Fruit fly (Drosophila melanogaster) whole organism, embryonic: ENCODE results near the gene CG46059.

ENCODE experiments used
- Ada2b ChIP-seq: fragments of 200-800 bp; sonication (Bioruptor generic); IDR thresholded peaks from 2 replicates; pipeline ENCODE4 v1.3.6; 2022; ENCODE audit warnings: missing biosample characterization, missing genetic modification characterization
- Aef1 ChIP-seq: fragments of 200-800 bp; sonication (Bioruptor generic); IDR thresholded peaks from 3 replicates; pipeline ENCODE4 v1.3.6; 2022; ENCODE audit warnings: missing biosample characterization, missing genetic modification characterization
- B-H1 ChIP-seq: fragments of 200-800 bp; sonication (Bioruptor generic); IDR thresholded peaks from 3 replicates; pipeline ENCODE4 v1.3.6; 2022; ENCODE audit warnings: missing biosample characterization, missing genetic modification characterization
- C15 ChIP-seq: fragments of 200-800 bp; sonication (Bioruptor generic); IDR thresholded peaks from 3 replicates; pipeline ENCODE4 v1.3.6; 2022; ENCODE audit warnings: missing biosample characterization, missing genetic modification characterization
- CG10274 ChIP-seq: fragments of 200-800 bp; sonication (Bioruptor generic); optimal IDR thresholded peaks from 3 replicates; lab custom pipeline; 2017; ENCODE audit warnings: missing biosample characterization, mild to moderate bottlenecking, missing genetic modification characterization
- CG10366 ChIP-seq: fragments of 200-800 bp; sonication (Bioruptor generic); IDR thresholded peaks from 2 replicates; pipeline ENCODE4 v1.3.6; 2022; ENCODE audit warnings: missing biosample characterization, missing genetic modification characterization
- CG10959 ChIP-seq: fragments of 200-800 bp; sonication (Bioruptor generic); IDR thresholded peaks from 2 replicates; pipeline ENCODE4 v1.3.6; 2022; ENCODE audit warnings: missing biosample characterization, missing genetic modification characterization
- CG11247 ChIP-seq: fragments of 200-800 bp; sonication (Bioruptor generic); IDR thresholded peaks from 2 replicates; pipeline ENCODE4 v1.3.6; 2022; ENCODE audit warnings: missing biosample characterization, missing genetic modification characterization
- CG13287 ChIP-seq: fragments of 200-800 bp; sonication (Bioruptor generic); IDR thresholded peaks from 2 replicates; pipeline ENCODE4 v1.3.6; 2022; ENCODE audit warnings: missing biosample characterization, missing genetic modification characterization; ENCODE audit not compliant: partially characterized antibody
- CG13894 ChIP-seq: fragments of 200-800 bp; sonication (Bioruptor generic); optimal IDR thresholded peaks from 3 replicates; lab custom pipeline; 2018; ENCODE audit warnings: missing biosample characterization, mild to moderate bottlenecking, missing genetic modification characterization, moderate library complexity
- CG14050 ChIP-seq: fragments of 200-800 bp; sonication (Bioruptor generic); IDR thresholded peaks from 3 replicates; pipeline ENCODE4 v1.3.6; 2022; ENCODE audit warnings: missing biosample characterization, missing genetic modification characterization
- CG14860 ChIP-seq: fragments of 200-800 bp; sonication (Bioruptor generic); IDR thresholded peaks from 3 replicates; pipeline ENCODE4 v1.3.6; 2022; ENCODE audit warnings: missing biosample characterization, missing genetic modification characterization; ENCODE audit not compliant: partially characterized antibody
- CG14965 ChIP-seq: fragments of 200-800 bp; sonication (Bioruptor generic); optimal IDR thresholded peaks from 2 replicates; lab custom pipeline; 2016; ENCODE audit warnings: missing biosample characterization, missing genetic modification characterization, borderline replicate concordance
- CG15073 ChIP-seq: fragments of 200-800 bp; sonication (Bioruptor generic); optimal IDR thresholded peaks from 2 replicates; lab custom pipeline; 2016; ENCODE audit warnings: missing biosample characterization, missing genetic modification characterization
- CG15269 ChIP-seq: fragments of 200-800 bp; sonication (Bioruptor generic); optimal IDR thresholded peaks from 2 replicates; lab custom pipeline; 2018; ENCODE audit warnings: missing biosample characterization, mild to moderate bottlenecking, missing genetic modification characterization, moderate library complexity
- CG17361 ChIP-seq: fragments of 200-800 bp; sonication (Bioruptor generic); IDR thresholded peaks from 3 replicates; pipeline ENCODE4 v1.3.6; 2022; ENCODE audit warnings: missing biosample characterization, missing genetic modification characterization
- CG17829 ChIP-seq: fragments of 200-800 bp; optimal IDR thresholded peaks from 2 replicates; lab custom pipeline; 2019; ENCODE audit warnings: missing biosample characterization, mild to moderate bottlenecking, missing genetic modification characterization, moderate library complexity
- CG18476 ChIP-seq: fragments of 200-800 bp; sonication (Bioruptor generic); optimal IDR thresholded peaks from 2 replicates; lab custom pipeline; 2016; ENCODE audit warnings: missing biosample characterization, mild to moderate bottlenecking, missing genetic modification characterization
- CG43689 ChIP-seq: fragments of 200-800 bp; sonication (Bioruptor generic); IDR thresholded peaks from 2 replicates; pipeline ENCODE4 v1.3.6; 2022; ENCODE audit warnings: missing biosample characterization, missing genetic modification characterization
- Camta ChIP-seq: fragments of 200-800 bp; sonication (Bioruptor generic); optimal IDR thresholded peaks from 2 replicates; lab custom pipeline; 2016; ENCODE audit warnings: missing biosample characterization, missing genetic modification characterization
- CkIIα-i1 ChIP-seq: fragments of 200-800 bp; sonication (Bioruptor generic); IDR thresholded peaks from 2 replicates; pipeline ENCODE4 v1.3.6; 2022; ENCODE audit warnings: missing biosample characterization, missing genetic modification characterization
- CoRest ChIP-seq: fragments of 200-800 bp; sonication (Bioruptor generic); optimal IDR thresholded peaks from 3 replicates; lab custom pipeline; 2018; ENCODE audit warnings: missing biosample characterization, mild to moderate bottlenecking, missing genetic modification characterization, moderate library complexity
- Doc3 ChIP-seq: fragments of 200-800 bp; sonication (Bioruptor generic); IDR thresholded peaks from 3 replicates; pipeline ENCODE4 v1.3.6; 2022; ENCODE audit warnings: missing biosample characterization, missing genetic modification characterization; ENCODE audit not compliant: partially characterized antibody
- E2f2 ChIP-seq: fragments of 200-800 bp; sonication (Bioruptor generic); IDR thresholded peaks from 2 replicates; pipeline ENCODE4 v1.3.6; 2022; ENCODE audit warnings: missing biosample characterization, missing genetic modification characterization
- Eip74EF ChIP-seq, 2 experiments: fragments of 200-800 bp in 1 of 2; fragments of >200 bp in 1 of 2; sonication (Bioruptor generic) in 1 of 2; optimal IDR thresholded peaks; 2 replicates each; lab custom pipeline; 2017 to 2019; ENCODE audit warnings: missing biosample characterization in 2 of 2, missing genetic modification characterization in 2 of 2, mild to moderate bottlenecking in 1 of 2, moderate library complexity in 1 of 2
- H15 ChIP-seq: fragments of 200-800 bp; sonication (Bioruptor generic); IDR thresholded peaks from 3 replicates; pipeline ENCODE4 v1.3.6; 2022; ENCODE audit warnings: missing biosample characterization, missing genetic modification characterization
- Mes4 ChIP-seq: fragments of 200-800 bp; sonication (Bioruptor generic); optimal IDR thresholded peaks from 2 replicates; lab custom pipeline; 2016; ENCODE audit warnings: missing biosample characterization, missing genetic modification characterization
- Neu2 ChIP-seq: fragments of 200-800 bp; sonication (Bioruptor generic); optimal IDR thresholded peaks from 3 replicates; lab custom pipeline; 2016; ENCODE audit warnings: missing biosample characterization, missing genetic modification characterization, borderline replicate concordance
- Nf-YA ChIP-seq: fragments of 200-800 bp; sonication (Bioruptor generic); IDR thresholded peaks from 2 replicates; pipeline ENCODE4 v1.3.6; 2022; ENCODE audit warnings: missing biosample characterization, missing genetic modification characterization
- Nf-YB ChIP-seq: fragments of 200-800 bp; sonication (Bioruptor generic); optimal IDR thresholded peaks from 3 replicates; lab custom pipeline; 2019; ENCODE audit warnings: missing biosample characterization, mild to moderate bottlenecking, missing genetic modification characterization, moderate library complexity
- Nf-YC ChIP-seq: fragments of 200-800 bp; optimal IDR thresholded peaks from 3 replicates; lab custom pipeline; 2019; ENCODE audit warnings: missing biosample characterization, mild to moderate bottlenecking, missing genetic modification characterization, moderate library complexity
- Pdp1 ChIP-seq, 2 experiments: fragments of 200-800 bp; sonication (Bioruptor generic); optimal IDR thresholded peaks; 3 replicates each; lab custom pipeline; 2016; ENCODE audit warnings: missing biosample characterization in 2 of 2, missing genetic modification characterization in 2 of 2, mild to moderate bottlenecking in 1 of 2, moderate library complexity in 1 of 2
- Ravus ChIP-seq: fragments of 200-800 bp; sonication (Bioruptor generic); IDR thresholded peaks from 2 replicates; pipeline ENCODE4 v1.3.6; 2022; ENCODE audit warnings: missing biosample characterization, missing genetic modification characterization
- Ssrp ChIP-seq: fragments of 200-800 bp; sonication (Bioruptor generic); optimal IDR thresholded peaks from 2 replicates; lab custom pipeline; 2018; ENCODE audit warnings: missing biosample characterization, mild to moderate bottlenecking, missing genetic modification characterization, moderate library complexity
- TFAM ChIP-seq: fragments of 200-800 bp; sonication (Bioruptor generic); optimal IDR thresholded peaks from 2 replicates; lab custom pipeline; 2017; ENCODE audit warnings: missing biosample characterization, missing genetic modification characterization, inconsistent platforms
- Usf ChIP-seq: fragments of 200-800 bp; sonication (Bioruptor generic); optimal IDR thresholded peaks from 2 replicates; lab custom pipeline; 2017; ENCODE audit warnings: missing genotype, missing biosample characterization, missing genetic modification characterization
- en ChIP-seq: fragments of 200-800 bp; sonication (Bioruptor generic); optimal IDR thresholded peaks from 2 replicates; lab custom pipeline; 2016; ENCODE audit warnings: missing biosample characterization, missing genetic modification characterization
- exex ChIP-seq: fragments of 200-800 bp; sonication (Bioruptor generic); optimal IDR thresholded peaks from 4 replicates; lab custom pipeline; 2018; ENCODE audit warnings: missing biosample characterization, mild to moderate bottlenecking, missing genetic modification characterization, moderate library complexity
- fd102C ChIP-seq: fragments of 200-800 bp; sonication (Bioruptor generic); optimal IDR thresholded peaks from 2 replicates; lab custom pipeline; 2018; ENCODE audit warnings: missing biosample characterization, mild to moderate bottlenecking, missing genetic modification characterization, moderate library complexity
- fd3F ChIP-seq: fragments of 200-800 bp; sonication (Bioruptor generic); optimal IDR thresholded peaks from 2 replicates; lab custom pipeline; 2018; ENCODE audit warnings: missing biosample characterization, mild to moderate bottlenecking, missing genetic modification characterization, moderate library complexity
- ftz-f1 ChIP-seq: fragments of 200-800 bp; sonication (Bioruptor generic); optimal IDR thresholded peaks from 2 replicates; lab custom pipeline; 2016; ENCODE audit warnings: missing biosample characterization, missing genetic modification characterization
- gfzf ChIP-seq: fragments of 200-800 bp; sonication (Bioruptor generic); optimal IDR thresholded peaks from 2 replicates; lab custom pipeline; 2016; ENCODE audit warnings: missing biosample characterization, mild to moderate bottlenecking, missing genetic modification characterization, moderate library complexity
- ham ChIP-seq: fragments of 200-800 bp; sonication (Bioruptor generic); IDR thresholded peaks from 2 replicates; pipeline ENCODE4 v1.3.6; 2022; ENCODE audit warnings: missing biosample characterization, missing genetic modification characterization
- mld ChIP-seq: fragments of 200-800 bp; sonication (Bioruptor generic); IDR thresholded peaks from 3 replicates; pipeline ENCODE4 v1.3.6; 2022; ENCODE audit warnings: missing biosample characterization, missing genetic modification characterization; ENCODE audit not compliant: partially characterized antibody
- pfk ChIP-seq: fragments of 200-800 bp; sonication (Bioruptor generic); optimal IDR thresholded peaks from 2 replicates; lab custom pipeline; 2018; ENCODE audit warnings: missing biosample characterization, mild to moderate bottlenecking, missing genetic modification characterization, moderate library complexity
- sima ChIP-seq: fragments of 200-800 bp; sonication (Bioruptor generic); optimal IDR thresholded peaks from 2 replicates; lab custom pipeline; 2016; ENCODE audit warnings: missing biosample characterization, missing genetic modification characterization
- unpg ChIP-seq: fragments of 200-800 bp; sonication (Bioruptor generic); optimal IDR thresholded peaks from 3 replicates; lab custom pipeline; 2018; ENCODE audit warnings: missing biosample characterization, mild to moderate bottlenecking, missing genetic modification characterization, moderate library complexity
- yki ChIP-seq: fragments of >200 bp; optimal IDR thresholded peaks from 3 replicates; lab custom pipeline; 2018

Gene CG46059

dm6 chr2L:19164933-19165813 is 18.4 kb downstream of the CG46059 start (continued):
- TF ChIP-seq CG10274 (GFP tag; lab: Kevin White, UChicago) (peak; percentile 83), Aef1 (GFP tag; lab: Robert Waterston, UW) (peak; percentile 96), Nf-YA (peak; percentile 94), Ravus (GFP tag; lab: Robert Waterston, UW) (peak; percentile 93), sima (GFP tag; lab: Kevin White, UChicago) (peak; percentile 92), CG43689 (peak; percentile 92), Neu2 (GFP tag; lab: Kevin White, UChicago) (peak; percentile 83), exex (peak; percentile 86), ham (peak; percentile 84; the same call in 1 of the 2 replicates), CG13287 (GFP tag; lab: Robert Waterston, UW) (peak; percentile 7; the same call in 1 of the 2 replicates), yki (lab: Kevin White, UChicago) (no peak), CG14050 (GFP tag; lab: Robert Waterston, UW) (peak; percentile 93), CG17829 (tag; lab: Kevin White, UChicago) (peak; percentile 98), CG14860 (GFP tag; lab: Robert Waterston, UW) (no peak), Nf-YC (tag; lab: Kevin White, UChicago) (peak; percentile 86), Ssrp (tag; lab: Kevin White, UChicago) (peak; percentile 97), fd3F (GFP tag; lab: Kevin White, UChicago) (peak; percentile 89), E2f2 (GFP tag; lab: Robert Waterston, UW) (peak; percentile 83), Mes4 (GFP tag; lab: Kevin White, UChicago) (peak; percentile 94), CG15073 (GFP tag; lab: Kevin White, UChicago) (peak; percentile 82), Usf (GFP tag; lab: Kevin White, UChicago) (peak; percentile 79), Pdp1 (GFP tag; optimal IDR thresholded peaks at IDR 0.05; lab: Kevin White, UChicago) (peak; percentile 94 to 97), CG13894 (peak; percentile 93), gfzf (GFP tag; lab: Kevin White, UChicago) (peak; percentile 7), CG14965 (GFP tag; lab: Kevin White, UChicago) (peak; percentile 67), C15 (GFP tag; lab: Robert Waterston, UW) (peak; percentile 92; the same call in 2 of the 3 replicates), CG10959 (GFP tag; lab: Robert Waterston, UW) (peak; percentile 91), H15 (GFP tag; lab: Robert Waterston, UW) (peak; percentile 97), pfk (GFP tag; lab: Kevin White, UChicago) (no peak), Ada2b (GFP tag; lab: Robert Waterston, UW) (peak; percentile 98), Nf-YB (peak; percentile 82), unpg (GFP tag; lab: Kevin White, UChicago) (peak; percentile 98), ftz-f1 (GFP tag; lab: Kevin White, UChicago) (peak; percentile 56), CG11247 (peak; percentile 93), CoRest (tag; lab: Kevin White, UChicago) (peak; percentile 96), mld (no peak), fd102C (GFP tag; lab: Kevin White, UChicago) (peak; percentile 53), en (GFP tag; lab: Kevin White, UChicago) (peak; percentile 95), Camta (GFP tag; lab: Kevin White, UChicago) (peak; percentile 98), CkIIα-i1 (GFP tag; lab: Robert Waterston, UW) (peak; percentile 74), Eip74EF (GFP tag; optimal IDR thresholded peaks at IDR 0.05; lab: Kevin White, UChicago) (peak in 1 of 2 experiments; percentile 97), CG15269 (peak; percentile 95), Doc3 (GFP tag; lab: Robert Waterston, UW) (no peak), CG17361 (peak; percentile 97), CG10366 (GFP tag; lab: Robert Waterston, UW) (peak; percentile 97), CG18476 (GFP tag; lab: Kevin White, UChicago) (peak; percentile 90), B-H1 (GFP tag; lab: Robert Waterston, UW) (peak; percentile 97), TFAM (peak; percentile 90)
